Worm (Caenorhabditis elegans) whole organism, late embryonic: ENCODE measurements around the gene clec-168.

Experiments
- C38D4.7 ChIP-seq: fragments of 200-800 bp; sonication (Bioruptor generic); optimal IDR thresholded peaks from 2 replicates; lab custom pipeline; 2018; ENCODE audit warnings: mild to moderate bottlenecking, missing genetic modification characterization, moderate library complexity, missing compliant biosample characterization
- F13H6.1 ChIP-seq: sonication (generic microtip); optimal IDR thresholded peaks from 2 replicates; lab custom pipeline; 2016; ENCODE audit warnings: missing genetic modification characterization, missing compliant biosample characterization
- Y22D7AL.16 ChIP-seq: sonication (generic microtip); optimal IDR thresholded peaks from 2 replicates; lab custom pipeline; 2016; ENCODE audit warnings: missing genetic modification characterization, missing compliant biosample characterization
- ama-1 ChIP-seq: fragments of 150-350 bp; optimal IDR thresholded peaks from 2 replicates; lab custom pipeline; 2014
- ceh-18 ChIP-seq: sonication (generic microtip); optimal IDR thresholded peaks from 2 replicates; lab custom pipeline; 2016; ENCODE audit warnings: missing genetic modification characterization, missing compliant biosample characterization
- ceh-22 ChIP-seq: sonication (generic microtip); optimal IDR thresholded peaks from 2 replicates; lab custom pipeline; 2017; ENCODE audit warnings: missing biosample characterization, missing genetic modification characterization
- ceh-24 ChIP-seq: sonication (generic microtip); optimal IDR thresholded peaks from 2 replicates; lab custom pipeline; 2016; ENCODE audit warnings: mild to moderate bottlenecking, missing genetic modification characterization, missing compliant biosample characterization
- ceh-30 ChIP-seq: fragments of 150-350 bp; optimal IDR thresholded peaks from 2 replicates; lab custom pipeline; 2014; ENCODE audit warnings: missing biosample characterization, missing genetic modification characterization
- ceh-34 ChIP-seq: sonication (generic microtip); optimal IDR thresholded peaks from 2 replicates; lab custom pipeline; 2016; ENCODE audit warnings: mild to moderate bottlenecking, missing genetic modification characterization, missing compliant biosample characterization
- ceh-45 ChIP-seq: fragments of 200-800 bp; sonication (Bioruptor generic); IDR thresholded peaks from 2 replicates; pipeline ENCODE4 v1.3.6; 2022; ENCODE audit warnings: missing genetic modification reagents, missing genetic modification characterization, missing compliant biosample characterization
- ceh-48 ChIP-seq: sonication (generic microtip); optimal IDR thresholded peaks from 2 replicates; lab custom pipeline; 2016; ENCODE audit warnings: missing genetic modification characterization, inconsistent platforms, missing compliant biosample characterization
- ceh-6 ChIP-seq: fragments of 200-800 bp; sonication (Bioruptor generic); optimal IDR thresholded peaks from 2 replicates; lab custom pipeline; 2018; ENCODE audit warnings: mild to moderate bottlenecking, missing genetic modification characterization, missing compliant biosample characterization
- ceh-9 ChIP-seq: sonication (generic microtip); optimal IDR thresholded peaks from 2 replicates; lab custom pipeline; 2016; ENCODE audit warnings: mild to moderate bottlenecking, missing genetic modification characterization, inconsistent platforms, missing compliant biosample characterization
- dve-1 ChIP-seq: sonication (generic microtip); optimal IDR thresholded peaks from 2 replicates; lab custom pipeline; 2017; ENCODE audit warnings: antibody characterized with exemption, mild to moderate bottlenecking, missing genetic modification characterization, missing compliant biosample characterization
- elt-4 ChIP-seq: sonication (generic microtip); optimal IDR thresholded peaks from 2 replicates; lab custom pipeline; 2016; ENCODE audit warnings: missing genetic modification characterization, missing compliant biosample characterization
- fax-1 ChIP-seq: sonication (generic microtip); optimal IDR thresholded peaks from 2 replicates; lab custom pipeline; 2016; ENCODE audit warnings: missing genotype, missing genetic modification characterization, missing compliant biosample characterization
- fkh-10 ChIP-seq: fragments of 150-350 bp; optimal IDR thresholded peaks from 2 replicates; lab custom pipeline; 2014; ENCODE audit warnings: missing biosample characterization, missing genetic modification reagents, missing genetic modification characterization
- gmeb-2 ChIP-seq: sonication (generic microtip); optimal IDR thresholded peaks from 2 replicates; lab custom pipeline; 2016; ENCODE audit warnings: missing genetic modification characterization, inconsistent platforms, missing compliant biosample characterization
- hlh-13 ChIP-seq: fragments of 200-800 bp; sonication (Bioruptor generic); optimal IDR thresholded peaks from 2 replicates; lab custom pipeline; 2018; ENCODE audit warnings: mild to moderate bottlenecking, missing genetic modification characterization, missing compliant biosample characterization
- hlh-15 ChIP-seq: sonication (generic microtip); optimal IDR thresholded peaks from 2 replicates; lab custom pipeline; 2016; ENCODE audit warnings: missing genetic modification characterization, missing compliant biosample characterization
- hlh-8 ChIP-seq: sonication (generic microtip); optimal IDR thresholded peaks from 2 replicates; lab custom pipeline; 2016; ENCODE audit warnings: missing genotype, missing genetic modification characterization, missing compliant biosample characterization
- lin-11 ChIP-seq: fragments of 200-800 bp; sonication (Bioruptor generic); optimal IDR thresholded peaks from 2 replicates; lab custom pipeline; 2018; ENCODE audit warnings: mild to moderate bottlenecking, missing genetic modification characterization, missing compliant biosample characterization
- madf-2 ChIP-seq: sonication (generic microtip); optimal IDR thresholded peaks from 2 replicates; lab custom pipeline; 2017; ENCODE audit warnings: missing genetic modification characterization, missing compliant biosample characterization
- mec-3 ChIP-seq: sonication (generic microtip); optimal IDR thresholded peaks from 2 replicates; lab custom pipeline; 2016; ENCODE audit warnings: borderline replicate concordance, missing genetic modification characterization, missing compliant biosample characterization
- nfya-1 ChIP-seq: sonication (generic microtip); optimal IDR thresholded peaks from 2 replicates; lab custom pipeline; 2017; ENCODE audit warnings: missing genetic modification characterization, mild to moderate bottlenecking, missing compliant biosample characterization, antibody characterized with exemption, moderate library complexity
- nhr-232 ChIP-seq: sonication (generic microtip); optimal IDR thresholded peaks from 2 replicates; lab custom pipeline; 2016; ENCODE audit warnings: missing genetic modification characterization, missing compliant biosample characterization
- odd-2 ChIP-seq: sonication (generic microtip); optimal IDR thresholded peaks from 2 replicates; lab custom pipeline; 2017; ENCODE audit warnings: antibody characterized with exemption, mild to moderate bottlenecking, missing genetic modification characterization, missing compliant biosample characterization
- pha-2 ChIP-seq: sonication (generic microtip); optimal IDR thresholded peaks from 2 replicates; lab custom pipeline; 2017; ENCODE audit warnings: mild to moderate bottlenecking, missing genetic modification characterization, missing compliant biosample characterization
- pha-4 ChIP-seq: fragments of 150-350 bp; optimal IDR thresholded peaks from 2 replicates; lab custom pipeline; 2018; ENCODE audit warnings: missing biosample characterization, missing genetic modification reagents, missing genetic modification characterization
- pqm-1 ChIP-seq: sonication (generic microtip); optimal IDR thresholded peaks from 2 replicates; lab custom pipeline; 2016; ENCODE audit warnings: missing genetic modification characterization, missing compliant biosample characterization
- ref-2 ChIP-seq: sonication (generic microtip); optimal IDR thresholded peaks from 2 replicates; lab custom pipeline; 2016; ENCODE audit warnings: missing genetic modification characterization, missing compliant biosample characterization
- rnt-1 ChIP-seq: sonication (generic microtip); optimal IDR thresholded peaks from 2 replicates; lab custom pipeline; 2016; ENCODE audit warnings: missing genetic modification characterization, missing compliant biosample characterization
- sox-2 ChIP-seq: fragments of 200-800 bp; sonication (Bioruptor generic); IDR thresholded peaks from 2 replicates; pipeline ENCODE4 v1.3.6; 2022; ENCODE audit warnings: missing genetic modification reagents, missing genetic modification characterization, missing compliant biosample characterization
- tbx-2 ChIP-seq: sonication (generic microtip); optimal IDR thresholded peaks from 2 replicates; lab custom pipeline; 2016; ENCODE audit warnings: missing genetic modification characterization, missing compliant biosample characterization
- tbx-7 ChIP-seq: sonication (generic microtip); optimal IDR thresholded peaks from 2 replicates; lab custom pipeline; 2016; ENCODE audit warnings: missing genotype, missing genetic modification characterization, missing compliant biosample characterization
- unc-3 ChIP-seq, 2 experiments: fragments of 200-800 bp in 1 of 2; sonication (Bioruptor generic) in 1 of 2; sonication (generic microtip) in 1 of 2; conservative IDR thresholded peaks in 1 of 2; optimal IDR thresholded peaks in 1 of 2; 2 replicates each; pipeline versions ENCODE4 v1.3.6 to Lab custom; 2016 to 2022; ENCODE audit warnings: missing compliant biosample characterization in 2 of 2, missing genetic modification characterization in 2 of 2, missing genetic modification reagents in 1 of 2
- unc-42 ChIP-seq: sonication (generic microtip); optimal IDR thresholded peaks from 2 replicates; lab custom pipeline; 2016; ENCODE audit warnings: missing genotype, missing genetic modification characterization, missing compliant biosample characterization
- unc-55 ChIP-seq: sonication (generic microtip); optimal IDR thresholded peaks from 2 replicates; lab custom pipeline; 2017; ENCODE audit warnings: missing biosample characterization, missing genetic modification reagents, missing genetic modification characterization
- ztf-16 ChIP-seq: sonication (generic microtip); optimal IDR thresholded peaks from 2 replicates; lab custom pipeline; 2017; ENCODE audit warnings: missing genetic modification characterization, missing compliant biosample characterization

clec-168 gene

ce11 chrIV:1215536-1215935, 41.2 kb upstream of the clec-168 start:
- TF ChIP-seq sox-2 (no peak), ceh-22 (no peak), nhr-232 (tag; lab: Kevin White, UChicago) (no peak), ceh-24 (tag; lab: Kevin White, UChicago) (no peak), rnt-1 (tag; lab: Kevin White, UChicago) (no peak), fax-1 (tag; lab: Kevin White, UChicago) (no peak), unc-55 (GFP tag; lab: Kevin White, UChicago) (no peak), ceh-6 (GFP tag; lab: Kevin White, UChicago) (no peak), hlh-8 (tag; lab: Kevin White, UChicago) (no peak), unc-3 (GFP tag; conservative IDR thresholded peaks at IDR 0.05; lab: Robert Waterston, UW) (no peak), unc-3 (tag; optimal IDR thresholded peaks at IDR 0.05; lab: Kevin White, UChicago) (no peak), gmeb-2 (tag; lab: Kevin White, UChicago) (no peak), tbx-2 (tag; lab: Kevin White, UChicago) (no peak), hlh-13 (GFP tag; lab: Kevin White, UChicago) (no peak), C38D4.7 (GFP tag; lab: Kevin White, UChicago) (no peak)
- TF ChIP-seq, all 69 proteins: peak for 0

ce11 chrIV:1216290-1216689, 40.5 kb upstream of the clec-168 start, which contains the start of gene W09G12.9:
Gene W09G12.9, plus strand, starts transcription at chrIV:1216590.
- TF ChIP-seq ceh-45 (GFP tag; lab: Robert Waterston, UW) (no peak), ama-1 (lab: Kevin White, UChicago) (no peak), lin-11 (tag; lab: Kevin White, UChicago) (no peak), ceh-34 (tag; lab: Kevin White, UChicago) (no peak), pqm-1 (tag; lab: Kevin White, UChicago) (no peak), nhr-232 (tag; lab: Kevin White, UChicago) (no peak), tbx-7 (no peak), ceh-9 (tag; lab: Kevin White, UChicago) (no peak), nfya-1 (tag; lab: Kevin White, UChicago) (no peak), hlh-15 (tag; lab: Kevin White, UChicago) (no peak), ceh-22 (no peak), madf-2 (no peak), ref-2 (tag; lab: Kevin White, UChicago) (no peak), ceh-30 (no peak)

ce11 chrIV:1217265-1217664, 39.5 kb upstream of the clec-168 start:
- TF ChIP-seq dve-1 (tag; lab: Kevin White, UChicago), result peak; percentile 57

- TF ChIP-seq elt-4 (tag; lab: Kevin White, UChicago) (no peak), pha-2 (tag; lab: Kevin White, UChicago) (no peak)
Observed at ce11 chrIV:1221167-1221566, 35.6 kb upstream of the clec-168 start, which contains the start of gene W09G12.10. Gene W09G12.10, minus strand, starts transcription at chrIV:1221287.

ce11 chrIV:1224781-1225180, 32.0 kb upstream of the clec-168 start:
- TF ChIP-seq F13H6.1 (tag; lab: Kevin White, UChicago) (no peak), ceh-48 (tag; lab: Kevin White, UChicago) (no peak), hlh-13 (GFP tag; lab: Kevin White, UChicago) (no peak), Y22D7AL.16 (no peak), pha-4 (tag; lab: Kevin White, UChicago) (no peak), ztf-16 (no peak), sox-2 (no peak), odd-2 (tag; lab: Kevin White, UChicago) (no peak), ceh-18 (tag; lab: Kevin White, UChicago) (no peak), gmeb-2 (tag; lab: Kevin White, UChicago) (no peak), fkh-10 (GFP tag; lab: Kevin White, UChicago) (no peak), unc-42 (tag; lab: Kevin White, UChicago) (no peak), mec-3 (tag; lab: Kevin White, UChicago) (no peak)
